Worm (Caenorhabditis elegans): Measurements from ENCODE around the gene eef-1G.

Gene eef-1G

DNA sequence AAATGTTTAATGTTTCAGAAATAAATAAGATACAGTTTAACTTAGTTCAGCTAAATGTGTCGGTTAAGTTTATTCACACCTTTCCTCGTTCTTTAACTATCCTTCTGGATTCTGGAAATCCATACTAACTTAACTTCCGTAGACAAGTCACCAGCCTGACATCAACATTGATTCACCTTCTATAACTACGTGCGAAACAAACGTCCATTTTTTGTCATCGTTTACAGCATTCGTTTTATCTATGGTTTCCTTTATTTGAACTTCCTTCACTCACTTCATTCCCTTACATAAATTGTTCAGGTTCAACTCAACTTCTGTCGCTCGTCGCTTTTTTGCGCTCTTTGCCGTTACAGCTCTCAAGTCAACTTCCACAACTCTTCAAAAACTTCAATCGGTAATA is 24.4 kb upstream of the eef-1G start, which contains the start of gene F17C11.26:
TSS of gene F17C11.26 (plus strand) at position 301 of the 400 bp plus-strand sequence.
- TF ChIP-seq mdl-1 (tag; optimal IDR thresholded peaks at IDR 0.05) (no peak), nhr-12 (tag; optimal IDR thresholded peaks at IDR 0.05) (no peak), fos-1 (tag; optimal IDR thresholded peaks at IDR 0.05) (no peak), egl-5 (tag; optimal IDR thresholded peaks at IDR 0.05) (no peak), nhr-11 (tag; optimal IDR thresholded peaks at IDR 0.05) (no peak), ceh-28 (tag; optimal IDR thresholded peaks at IDR 0.05) (no peak), sea-2 (GFP tag; optimal IDR thresholded peaks at IDR 0.05) (no peak), ztf-11 (tag; optimal IDR thresholded peaks at IDR 0.05) (no peak), pqm-1 (tag; optimal IDR thresholded peaks at IDR 0.05) (no peak), hmg-11 (tag; optimal IDR thresholded peaks at IDR 0.05) (no peak), ceh-9 (tag; optimal IDR thresholded peaks at IDR 0.05) (no peak)

DNA sequence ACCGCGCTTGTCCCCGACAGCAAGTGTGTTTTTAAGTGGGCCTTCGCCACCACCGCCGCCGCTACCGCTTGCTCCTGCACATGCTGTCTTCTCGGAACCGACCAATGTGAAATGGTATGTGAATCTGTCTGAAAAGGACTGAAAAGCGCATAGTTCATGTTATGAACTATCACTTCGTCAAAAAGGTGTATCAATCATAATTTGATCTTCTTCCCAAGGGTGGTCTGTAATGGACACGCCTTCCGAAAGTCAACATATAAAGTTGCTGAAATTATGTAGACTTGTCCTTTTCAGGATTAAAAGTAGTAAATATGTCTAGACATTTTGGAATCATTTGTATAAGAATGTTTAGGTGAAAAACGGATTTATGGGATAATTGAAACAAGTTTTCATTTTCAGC is 23.4 kb upstream of the eef-1G start, which contains the start of gene zip-9:
TSS of gene zip-9 (plus strand) at position 301 of the 400 bp plus-strand sequence.
- TF ChIP-seq lsy-12 (tag; optimal IDR thresholded peaks at IDR 0.05) (no peak), fkh-10 (GFP tag; optimal IDR thresholded peaks at IDR 0.05) (no peak), mml-1 (tag; optimal IDR thresholded peaks at IDR 0.05) (no peak), lin-39 (tag; optimal IDR thresholded peaks at IDR 0.05) (no peak), aly-2 (tag; optimal IDR thresholded peaks at IDR 0.05) (no peak), ceh-28 (tag; optimal IDR thresholded peaks at IDR 0.05) (no peak), ztf-4 (tag; optimal IDR thresholded peaks at IDR 0.05) (no peak), ceh-82 (tag; optimal IDR thresholded peaks at IDR 0.05) (no peak), skn-1 (tag; optimal IDR thresholded peaks at IDR 0.05) (no peak), sea-2 (GFP tag; optimal IDR thresholded peaks at IDR 0.05) (no peak), egl-5 (tag; optimal IDR thresholded peaks at IDR 0.05) (no peak), ztf-11 (tag; optimal IDR thresholded peaks at IDR 0.05) (no peak), lin-15B (tag; optimal IDR thresholded peaks at IDR 0.05) (no peak), daf-12 (tag; optimal IDR thresholded peaks at IDR 0.05) (no peak), nhr-25 (tag; optimal IDR thresholded peaks at IDR 0.05) (no peak), pqm-1 (tag; optimal IDR thresholded peaks at IDR 0.05) (no peak), nhr-11 (tag; optimal IDR thresholded peaks at IDR 0.05) (no peak), egl-27 (tag; optimal IDR thresholded peaks at IDR 0.05) (no peak), ama-1 (optimal IDR thresholded peaks at IDR 0.05) (no peak), unc-39 (tag; optimal IDR thresholded peaks at IDR 0.05) (no peak)

DNA sequence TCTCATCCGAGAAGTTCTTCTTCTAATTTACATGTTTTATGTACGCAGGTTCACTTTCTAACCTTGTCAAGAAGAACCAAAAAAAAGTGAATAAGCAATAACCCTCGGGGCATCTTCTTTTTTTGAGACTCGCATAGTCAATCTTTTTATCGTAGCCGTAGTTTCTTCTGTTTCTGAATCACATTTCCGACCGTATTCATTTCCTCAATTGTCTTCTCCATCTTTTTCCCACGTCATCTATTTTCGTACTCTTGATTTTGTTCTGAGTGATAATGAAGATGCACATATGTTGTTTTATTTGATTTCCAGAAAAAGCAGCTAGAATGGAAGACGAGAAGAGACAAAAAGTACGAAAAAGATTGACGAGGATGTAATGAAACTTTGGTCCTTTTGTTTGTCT is 20.6 kb upstream of the eef-1G start:
- no peak for TF ChIP-seq jun-1 (tag; optimal IDR thresholded peaks at IDR 0.05)
- TF ChIP-seq fkh-10 (GFP tag; optimal IDR thresholded peaks at IDR 0.05), result peak; percentile 74
- TF ChIP-seq zag-1 (tag; optimal IDR thresholded peaks at IDR 0.05), result no peak

DNA sequence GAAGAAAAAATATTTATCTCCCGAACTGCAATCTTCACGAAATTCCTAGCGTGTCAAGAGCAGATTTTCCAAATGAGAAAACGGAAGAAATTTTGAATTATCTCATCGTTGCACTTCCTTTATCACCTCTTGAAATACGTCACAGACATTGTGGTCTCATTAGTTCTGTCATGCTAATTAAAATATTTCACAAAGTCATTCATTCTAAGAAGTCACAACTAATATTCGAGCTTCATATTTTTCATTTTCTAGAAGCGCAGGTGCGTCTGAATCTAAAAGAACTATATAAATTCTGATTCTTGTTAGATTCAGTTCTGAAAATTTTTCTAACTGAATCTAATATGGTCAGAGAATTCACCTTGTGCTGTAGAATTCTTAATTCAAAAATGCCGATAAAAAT is 18.3 kb upstream of the eef-1G start:
- no peak for TF ChIP-seq lin-15B (tag; optimal IDR thresholded peaks at IDR 0.05)
- no peak for TF ChIP-seq ama-1 (optimal IDR thresholded peaks at IDR 0.05)
- no peak for TF ChIP-seq nhr-23 (tag; optimal IDR thresholded peaks at IDR 0.05)
- no peak for TF ChIP-seq nhr-11 (tag; optimal IDR thresholded peaks at IDR 0.05)
- no peak for TF ChIP-seq ztf-11 (tag; optimal IDR thresholded peaks at IDR 0.05)
- TF ChIP-seq egl-27 (tag; optimal IDR thresholded peaks at IDR 0.05), result no peak
- no peak for TF ChIP-seq zag-1 (tag; optimal IDR thresholded peaks at IDR 0.05)
- TF ChIP-seq pha-4 (tag; optimal IDR thresholded peaks at IDR 0.05), result no peak
- no peak for TF ChIP-seq tbx-2 (tag; optimal IDR thresholded peaks at IDR 0.05)
- no peak for TF ChIP-seq ceh-28 (tag; optimal IDR thresholded peaks at IDR 0.05)
- TF ChIP-seq nhr-237 (tag; optimal IDR thresholded peaks at IDR 0.05), result no peak
- no peak for TF ChIP-seq hmg-11 (tag; optimal IDR thresholded peaks at IDR 0.05)
- no peak for TF ChIP-seq sea-2 (GFP tag; optimal IDR thresholded peaks at IDR 0.05)
- TF ChIP-seq nhr-25 (tag; optimal IDR thresholded peaks at IDR 0.05), result no peak
- no peak for TF ChIP-seq unc-39 (tag; optimal IDR thresholded peaks at IDR 0.05)
- no peak for TF ChIP-seq egl-5 (tag; optimal IDR thresholded peaks at IDR 0.05)
- TF ChIP-seq fos-1 (tag; optimal IDR thresholded peaks at IDR 0.05), result no peak
- TF ChIP-seq skn-1 (tag; optimal IDR thresholded peaks at IDR 0.05), result no peak
- no peak for TF ChIP-seq pqm-1 (tag; optimal IDR thresholded peaks at IDR 0.05)

DNA sequence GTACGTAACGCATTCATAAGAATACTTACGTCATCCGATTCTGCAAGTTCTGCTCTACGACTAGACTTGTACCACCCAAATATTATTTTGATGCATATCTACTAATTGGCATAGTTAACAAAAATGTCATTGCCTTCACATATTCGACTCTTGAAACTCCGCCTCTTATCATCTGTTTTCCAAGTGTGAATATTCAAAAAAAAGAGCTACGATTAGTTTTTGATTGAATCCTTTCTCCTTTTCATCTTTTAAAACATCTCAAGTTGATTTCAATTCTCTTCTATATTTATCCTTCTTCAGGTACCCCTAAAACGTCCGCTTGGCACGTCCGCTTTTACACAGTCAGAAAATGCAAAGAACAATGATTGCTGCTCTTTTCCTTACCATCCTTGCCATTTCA is 17.6 kb upstream of the eef-1G start, which contains the start of gene F17C11.2:
TSS of gene F17C11.2 (plus strand) at position 301 of the 400 bp plus-strand sequence.
- no peak for TF ChIP-seq nhr-12 (tag; optimal IDR thresholded peaks at IDR 0.05)
- TF ChIP-seq ceh-9 (tag; optimal IDR thresholded peaks at IDR 0.05), result no peak
- TF ChIP-seq mdl-1 (tag; optimal IDR thresholded peaks at IDR 0.05), result no peak
- no peak for TF ChIP-seq egl-27 (tag; optimal IDR thresholded peaks at IDR 0.05)
- TF ChIP-seq egl-5 (tag; optimal IDR thresholded peaks at IDR 0.05), result no peak

DNA sequence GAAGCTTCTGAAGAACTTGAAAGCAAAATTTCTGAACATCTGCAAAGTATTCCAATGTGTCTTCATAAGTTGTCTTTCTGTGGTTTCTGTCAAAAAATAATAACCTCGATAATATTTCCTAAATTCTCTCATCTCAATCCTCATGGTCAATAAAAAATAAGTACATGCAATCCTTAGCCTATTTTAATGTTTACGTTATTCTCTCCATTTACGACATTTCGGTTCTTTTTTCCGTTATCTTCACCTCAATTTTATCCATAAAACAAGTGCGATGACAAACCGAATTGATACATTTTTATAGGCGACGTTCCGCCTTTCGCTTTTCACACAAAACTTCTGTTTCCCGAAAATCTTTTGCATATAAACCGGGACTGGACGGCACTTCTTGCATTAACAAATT is 16.0 kb upstream of the eef-1G start, which contains the start of gene col-153:
TSS of gene col-153 (plus strand) at position 301 of the 400 bp plus-strand sequence.
- TF ChIP-seq lin-15B (tag; optimal IDR thresholded peaks at IDR 0.05) (no peak), aly-2 (tag; optimal IDR thresholded peaks at IDR 0.05) (no peak), nhr-11 (tag; optimal IDR thresholded peaks at IDR 0.05) (no peak), nhr-12 (tag; optimal IDR thresholded peaks at IDR 0.05) (no peak), tbx-2 (tag; optimal IDR thresholded peaks at IDR 0.05) (no peak), ceh-9 (tag; optimal IDR thresholded peaks at IDR 0.05) (no peak), ceh-16 (tag; optimal IDR thresholded peaks at IDR 0.05) (no peak), ztf-11 (tag; optimal IDR thresholded peaks at IDR 0.05) (no peak), nhr-23 (tag; optimal IDR thresholded peaks at IDR 0.05) (no peak), elt-1 (tag; optimal IDR thresholded peaks at IDR 0.05) (no peak), sea-2 (GFP tag; optimal IDR thresholded peaks at IDR 0.05) (no peak), mml-1 (tag; optimal IDR thresholded peaks at IDR 0.05) (no peak), eor-1 (tag; optimal IDR thresholded peaks at IDR 0.05) (no peak)
